Worm (Caenorhabditis elegans) whole organism, dauer: Measurements from ENCODE around the gene C25E10.16.

Experiments
- unc-62 ChIP-seq: sonication (generic microtip); optimal IDR thresholded peaks from 2 replicates; lab custom pipeline; 2017; ENCODE audit warnings: missing biosample characterization, missing genetic modification reagents, missing genetic modification characterization

Gene C25E10.16

ce11 chrV:9053969-9054368 is 5.4 kb downstream of the C25E10.16 start, which contains the start of gene C25E10.8:
C25E10.8 (minus strand) TSS chrV:9054069.
- no peak for TF ChIP-seq unc-62 (GFP tag; lab: Kevin White, UChicago)

ce11 chrV:9053235-9053634 is 6.1 kb downstream of the C25E10.16 start:
- TF ChIP-seq unc-62 (GFP tag; lab: Kevin White, UChicago) = no peak

ce11 chrV:9051100-9051499 is 8.3 kb downstream of the C25E10.16 start, which contains the start of gene C25E10.7:
C25E10.7 (minus strand) TSS chrV:9051200.
- TF ChIP-seq unc-62 (GFP tag; lab: Kevin White, UChicago) = no peak

- no peak for TF ChIP-seq unc-62 (GFP tag; lab: Kevin White, UChicago)
These were observed 10.1 kb downstream of the C25E10.16 start for ce11 chrV:9049271-9049670.

- no peak for TF ChIP-seq unc-62 (GFP tag; lab: Kevin White, UChicago)
These were observed 11.8 kb downstream of the C25E10.16 start, which contains the start of gene C25E10.17 for ce11 chrV:9047555-9048049. C25E10.17 (minus strand) TSS chrV:9047605.

- no peak for TF ChIP-seq unc-62 (GFP tag; lab: Kevin White, UChicago)
These were observed 14.5 kb downstream of the C25E10.16 start, which contains the start of gene nhr-30 for ce11 chrV:9044871-9045270. nhr-30 (plus strand) TSS chrV:9045171.

ce11 chrV:9041030-9041429 is 18.3 kb downstream of the C25E10.16 start, which contains the start of gene cyp-33B1:
cyp-33B1 (plus strand) TSS chrV:9041330.
- TF ChIP-seq unc-62 (GFP tag; lab: Kevin White, UChicago) = no peak

- TF ChIP-seq unc-62 (GFP tag; lab: Kevin White, UChicago) = no peak
These were observed 23.7 kb downstream of the C25E10.16 start, which contains the start of gene srsx-34 for ce11 chrV:9035685-9036084. srsx-34 (plus strand) TSS chrV:9035985.

- TF ChIP-seq unc-62 (GFP tag; lab: Kevin White, UChicago) = no peak
These were observed 26.1 kb downstream of the C25E10.16 start, which contains the start of gene C25E10.4 for ce11 chrV:9033267-9033666. C25E10.4 (plus strand) TSS chrV:9033567.

- no peak for TF ChIP-seq unc-62 (GFP tag; lab: Kevin White, UChicago)
These were observed 29.1 kb downstream of the C25E10.16 start, which contains the start of gene C25E10.5 for ce11 chrV:9030248-9030647. C25E10.5 (plus strand) TSS chrV:9030548.

ce11 chrV:9024713-9025112 is 34.7 kb downstream of the C25E10.16 start, which contains the start of gene bus-1:
bus-1 (minus strand) TSS chrV:9024813.
- no peak for TF ChIP-seq unc-62 (GFP tag; lab: Kevin White, UChicago)

ce11 chrV:9022078-9022477 is 37.3 kb downstream of the C25E10.16 start, which contains the start of gene oac-41:
oac-41 (minus strand) TSS chrV:9022178.
- no peak for TF ChIP-seq unc-62 (GFP tag; lab: Kevin White, UChicago)

ce11 chrV:9018871-9019270 is 40.5 kb downstream of the C25E10.16 start:
- no peak for TF ChIP-seq unc-62 (GFP tag; lab: Kevin White, UChicago)

- TF ChIP-seq unc-62 (GFP tag; lab: Kevin White, UChicago) = no peak
These were observed 42.9 kb downstream of the C25E10.16 start, which contains the start of gene oac-40 for ce11 chrV:9016479-9016878. oac-40 (plus strand) TSS chrV:9016779.

ce11 chrV:9015540-9015939 is 43.8 kb downstream of the C25E10.16 start, which contains the start of gene srt-18:
srt-18 (minus strand) TSS chrV:9015640.
- TF ChIP-seq unc-62 (GFP tag; lab: Kevin White, UChicago) = no peak

- TF ChIP-seq unc-62 (GFP tag; lab: Kevin White, UChicago) = no peak
These were observed 45.6 kb downstream of the C25E10.16 start, which contains the start of gene srh-201 for ce11 chrV:9013765-9014164. srh-201 (minus strand) TSS chrV:9013865.

ce11 chrV:9009175-9009574 is 50.2 kb downstream of the C25E10.16 start, which contains the start of gene srx-2:
srx-2 (plus strand) TSS chrV:9009475.
- no peak for TF ChIP-seq unc-62 (GFP tag; lab: Kevin White, UChicago)
